Fruit fly (Drosophila melanogaster): ENCODE measurements around the gene CG3528.
A peak's percentile ranks its signal among the peaks of the same experiment; 100 is the strongest.

Gene CG3528

DNA sequence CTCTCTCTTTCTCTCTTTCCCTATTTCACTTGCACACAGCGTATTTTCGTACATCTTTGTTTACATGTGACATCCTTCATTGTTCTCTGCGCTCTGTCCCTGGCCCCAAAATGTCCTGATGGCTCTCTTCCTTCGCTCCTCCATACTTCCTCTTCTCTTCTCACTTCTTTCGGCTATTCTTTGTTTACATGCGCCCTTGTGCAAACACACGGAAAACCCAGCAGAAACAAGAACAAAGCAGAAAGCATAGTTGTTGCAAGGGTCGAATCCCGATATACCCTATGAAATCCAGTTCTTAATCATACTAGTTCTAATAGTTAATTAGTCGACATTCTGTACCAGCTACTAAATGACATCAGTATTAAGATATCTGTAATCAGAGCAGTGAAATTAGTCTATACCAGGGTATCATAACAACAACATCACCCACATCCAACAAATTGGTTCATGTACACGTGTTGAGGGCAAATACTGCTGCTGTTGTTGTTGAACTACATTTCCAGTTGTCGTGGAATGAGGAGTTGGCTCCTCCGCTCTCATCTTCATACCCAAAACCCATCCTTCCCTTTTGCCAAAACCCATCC lies 23.2 kb downstream of the CG3528 start (continued):
- TF ChIP-seq CG7357 (GFP tag; IDR thresholded peaks at IDR 0.05), result no peak
- no peak for TF ChIP-seq Hr51 (GFP tag; optimal IDR thresholded peaks at IDR 0.05)
- TF ChIP-seq CG12104 (GFP tag; optimal IDR thresholded peaks at IDR 0.05), result peak; percentile 8
- TF ChIP-seq schlank (tag; optimal IDR thresholded peaks at IDR 0.05), result no peak
- TF ChIP-seq toy (GFP tag; IDR thresholded peaks at IDR 0.05), result no peak
- peak; percentile 16 for TF ChIP-seq unpg (GFP tag; optimal IDR thresholded peaks at IDR 0.05)
- no peak for TF ChIP-seq CG8281 (tag; optimal IDR thresholded peaks at IDR 0.05)
- peak; percentile 9 for TF ChIP-seq btn (GFP tag; optimal IDR thresholded peaks at IDR 0.05)
- TF ChIP-seq CTCF (GFP tag; optimal IDR thresholded peaks at IDR 0.05), result no peak
- TF ChIP-seq Dll (GFP tag; IDR thresholded peaks at IDR 0.05; ENCODE audit: partially characterized antibody), result no peak
- peak; percentile 9 for TF ChIP-seq slp2 (GFP tag; optimal IDR thresholded peaks at IDR 0.05)
- TF ChIP-seq dm (GFP tag; optimal IDR thresholded peaks at IDR 0.05), result no peak
- no peak for TF ChIP-seq tap (tag; optimal IDR thresholded peaks at IDR 0.05)
- TF ChIP-seq Myb (GFP tag; optimal IDR thresholded peaks at IDR 0.05), result no peak
- no peak for TF ChIP-seq chif (GFP tag; optimal IDR thresholded peaks at IDR 0.05)
- no peak for TF ChIP-seq Atf3 (GFP tag; optimal IDR thresholded peaks at IDR 0.05)
- TF ChIP-seq CG11456 (GFP tag; IDR thresholded peaks at IDR 0.05), result no peak
- TF ChIP-seq Bteb2 (GFP tag; optimal IDR thresholded peaks at IDR 0.05), result no peak
- TF ChIP-seq eve (GFP tag; optimal IDR thresholded peaks at IDR 0.05), result no peak
- peak; percentile 13 for TF ChIP-seq CG1602 (GFP tag; optimal IDR thresholded peaks at IDR 0.05)
- TF ChIP-seq CG14965 (GFP tag; optimal IDR thresholded peaks at IDR 0.05; ENCODE audit: borderline replicate concordance), result no peak
- no peak for TF ChIP-seq Six4 (GFP tag; optimal IDR thresholded peaks at IDR 0.05)
- no peak for TF ChIP-seq cato (GFP tag; optimal IDR thresholded peaks at IDR 0.05; ENCODE audit: borderline replicate concordance)
- no peak for TF ChIP-seq Ssrp (tag; optimal IDR thresholded peaks at IDR 0.05)
- TF ChIP-seq gce (GFP tag; IDR thresholded peaks at IDR 0.05), result no peak
- TF ChIP-seq CG14441 (GFP tag; IDR thresholded peaks at IDR 0.05), result 0 out of 2 replicates have a peak, but pooled peaks have one; percentile 7
- no peak for TF ChIP-seq CG15073 (GFP tag; optimal IDR thresholded peaks at IDR 0.05)
- no peak for TF ChIP-seq knrl (GFP tag; IDR thresholded peaks at IDR 0.05; ENCODE audit: partially characterized antibody)
- no peak for TF ChIP-seq rib (GFP tag; IDR thresholded peaks at IDR 0.05)
- no peak for TF ChIP-seq dmrt99B (tag; optimal IDR thresholded peaks at IDR 0.05)
- peak; percentile 24 for TF ChIP-seq MTF-1 (GFP tag; optimal IDR thresholded peaks at IDR 0.05; ENCODE audit: borderline replicate concordance)
- TF ChIP-seq lbe (GFP tag; optimal IDR thresholded peaks at IDR 0.05), result no peak
- no peak for TF ChIP-seq YL-1 (GFP tag; optimal IDR thresholded peaks at IDR 0.05)
- TF ChIP-seq CG14050 (GFP tag; IDR thresholded peaks at IDR 0.05), result no peak
- no peak for TF ChIP-seq CG7928 (GFP tag; optimal IDR thresholded peaks at IDR 0.05)
- TF ChIP-seq HmgZ (tag; optimal IDR thresholded peaks at IDR 0.05), result no peak
- TF ChIP-seq CG8359 (GFP tag; optimal IDR thresholded peaks at IDR 0.05; ENCODE audit: borderline replicate concordance), result no peak
- peak; percentile 8 for TF ChIP-seq Meics (GFP tag; optimal IDR thresholded peaks at IDR 0.05)
- no peak for TF ChIP-seq pita (GFP tag; optimal IDR thresholded peaks at IDR 0.05)
- peak; percentile 29 for TF ChIP-seq CG10979 (tag; optimal IDR thresholded peaks at IDR 0.05)
- no peak for TF ChIP-seq CG12942 (GFP tag; optimal IDR thresholded peaks at IDR 0.05)
- TF ChIP-seq ash1 (GFP tag; optimal IDR thresholded peaks at IDR 0.05), result no peak
- TF ChIP-seq H2.0 (GFP tag; IDR thresholded peaks at IDR 0.05), result no peak
- TF ChIP-seq bigmax (GFP tag; optimal IDR thresholded peaks at IDR 0.05), result no peak
- TF ChIP-seq jing (GFP tag; optimal IDR thresholded peaks at IDR 0.05), result no peak
- peak; percentile 17 for TF ChIP-seq CG8290 (GFP tag; optimal IDR thresholded peaks at IDR 0.05)
- TF ChIP-seq CG8290 (tag; optimal IDR thresholded peaks at IDR 0.05), result peak in 1 of 2 experiments; percentile 3
- TF ChIP-seq CG9932 (GFP tag; IDR thresholded peaks at IDR 0.05), result no peak
- peak; percentile 33 for TF ChIP-seq CG10209 (GFP tag; optimal IDR thresholded peaks at IDR 0.05)
- TF ChIP-seq grau (tag; optimal IDR thresholded peaks at IDR 0.05), result peak; percentile 1
- TF ChIP-seq Neu2 (GFP tag; optimal IDR thresholded peaks at IDR 0.05; ENCODE audit: borderline replicate concordance), result no peak

All from whole organism, embryonic.